Worm (Caenorhabditis elegans) whole organism, young adult: ENCODE measurements around the gene F10G2.2.

Source experiments
- F33H1.4 ChIP-seq: fragments of 200-800 bp; sonication (Bioruptor generic); IDR thresholded peaks from 2 replicates; pipeline ENCODE4 v1.3.6; 2022; ENCODE audit warnings: missing genetic modification reagents, missing genetic modification characterization, missing compliant biosample characterization
- K11D2.4 ChIP-seq: fragments of 200-800 bp; sonication (Bioruptor generic); IDR thresholded peaks from 2 replicates; pipeline ENCODE4 v1.3.6; 2022; ENCODE audit warnings: missing genetic modification reagents, missing genetic modification characterization, missing compliant biosample characterization
- T07F8.4 ChIP-seq: sonication (generic microtip); optimal IDR thresholded peaks from 2 replicates; lab custom pipeline; 2016; ENCODE audit warnings: mild to moderate bottlenecking, missing genetic modification characterization, moderate library complexity, missing compliant biosample characterization
- ceh-58 ChIP-seq: fragments of 200-800 bp; sonication (Bioruptor generic); IDR thresholded peaks from 2 replicates; pipeline ENCODE4 v1.3.6; 2022; ENCODE audit warnings: missing genetic modification characterization, missing compliant biosample characterization
- dpl-1 ChIP-seq: fragments of 150-350 bp; optimal IDR thresholded peaks from 2 replicates; lab custom pipeline; 2014; ENCODE audit warnings: missing biosample characterization, missing genetic modification reagents, missing genetic modification characterization
- efl-1 ChIP-seq: fragments of 150-350 bp; optimal IDR thresholded peaks from 2 replicates; lab custom pipeline; 2014; ENCODE audit warnings: missing biosample characterization, missing genetic modification reagents, missing genetic modification characterization
- egl-44 ChIP-seq: fragments of 200-800 bp; sonication (Bioruptor generic); IDR thresholded peaks from 2 replicates; pipeline ENCODE4 v1.3.6; 2022; ENCODE audit warnings: missing genetic modification reagents, missing genetic modification characterization, missing compliant biosample characterization
- pha-4 ChIP-seq: fragments of 150-350 bp; sonication (generic microtip); optimal IDR thresholded peaks from 2 replicates; lab custom pipeline; 2014; ENCODE audit warnings: missing biosample characterization, missing genetic modification reagents, missing genetic modification characterization
- rec-8 ChIP-seq, 2 experiments: sonication (generic microtip); optimal IDR thresholded peaks; 2 replicates each; lab custom pipeline; 2016; ENCODE audit warnings: mild to moderate bottlenecking in 2 of 2, missing genetic modification characterization in 2 of 2, missing genetic modification reagents in 2 of 2, missing genotype in 2 of 2, missing biosample characterization in 1 of 2, missing compliant biosample characterization in 1 of 2, moderate library complexity in 1 of 2
- snpc-3.4 ChIP-seq: sonication (generic microtip); optimal IDR thresholded peaks from 2 replicates; lab custom pipeline; 2017; ENCODE audit warnings: missing genetic modification characterization, mild to moderate bottlenecking, missing compliant biosample characterization, antibody characterized with exemption, moderate library complexity, missing genotype, missing genetic modification reagents
- snpc-4 ChIP-seq, 5 experiments: fragments of 150-350 bp in 1 of 5; sonication (generic microtip) in 4 of 5; optimal IDR thresholded peaks; 2 replicates each; lab custom pipeline; 2014 to 2018; ENCODE audit warnings: missing genetic modification characterization in 5 of 5, missing biosample characterization in 3 of 5, antibody characterized with exemption in 2 of 5, mild to moderate bottlenecking in 2 of 5, missing compliant biosample characterization in 2 of 5, missing genotype in 2 of 5, moderate library complexity in 2 of 5, missing genetic modification reagents in 1 of 5
- unc-62 ChIP-seq: fragments of 150-350 bp; optimal IDR thresholded peaks from 2 replicates; lab custom pipeline; 2014; ENCODE audit warnings: missing biosample characterization, missing genetic modification reagents, missing genetic modification characterization
- ztf-26 ChIP-seq: sonication (generic microtip); optimal IDR thresholded peaks from 2 replicates; lab custom pipeline; 2017; ENCODE audit warnings: missing genetic modification characterization, missing compliant biosample characterization

ce11 chrV:7282037-7282436 lies 48.9 kb upstream of the F10G2.2 start, which contains the start of gene C13A2.3:
- no peak for TF ChIP-seq ztf-26 (tag; lab: Kevin White, UChicago)
- no peak for TF ChIP-seq T07F8.4 (tag; lab: Kevin White, UChicago)
- TF ChIP-seq egl-44, result no peak
- TF ChIP-seq pha-4 (tag; lab: Kevin White, UChicago), result no peak
- no peak for TF ChIP-seq snpc-4 (GFP tag; optimal IDR thresholded peaks at IDR 0.05; lab: Kevin White, UChicago)
- TF ChIP-seq snpc-4 (tag; optimal IDR thresholded peaks at IDR 0.05; lab: Kevin White, UChicago), result no peak
- TF ChIP-seq dpl-1 (GFP tag; lab: Kevin White, UChicago), result no peak
- no peak for TF ChIP-seq F33H1.4
- TF ChIP-seq unc-62, result no peak
- no peak for TF ChIP-seq K11D2.4
- TF ChIP-seq rec-8 (tag; optimal IDR thresholded peaks at IDR 0.05; lab: Kevin White, UChicago), result no peak
- no peak for TF ChIP-seq snpc-3.4 (tag; lab: Kevin White, UChicago)
- no peak for TF ChIP-seq ceh-58
- TF ChIP-seq efl-1 (GFP tag; lab: Kevin White, UChicago), result no peak
